Fruit fly (Drosophila melanogaster) whole organism: ENCODE measurements around the gene Kat60.

ENCODE experiments used
- CG8478 ChIP-seq: fragments of >200 bp; optimal IDR thresholded peaks from 2 replicates; lab custom pipeline; 2018; ENCODE audit warnings: inconsistent platforms
- Dll ChIP-seq: fragments of >200 bp; optimal IDR thresholded peaks from 2 replicates; lab custom pipeline; 2017
- EcR ChIP-seq, 2 experiments: fragments of >200 bp; optimal IDR thresholded peaks; 2 replicates each; lab custom pipeline; 2017; ENCODE audit warnings: missing biosample characterization in 2 of 2, missing genetic modification characterization in 2 of 2, missing genetic modification reagents in 2 of 2
- pan ChIP-seq: fragments of >200 bp; optimal IDR thresholded peaks from 2 replicates; lab custom pipeline; 2017
- psq ChIP-seq: fragments of >200 bp; optimal IDR thresholded peaks from 2 replicates; lab custom pipeline; 2017
- usp ChIP-seq: fragments of >200 bp; optimal IDR thresholded peaks from 2 replicates; lab custom pipeline; 2017; ENCODE audit warnings: missing biosample characterization, missing genetic modification characterization, mixed read lengths

Gene Kat60

dm6 chr3R:5262592-5262991 lies 30.6 kb upstream of the Kat60 start, which contains the start of gene Tim17a2:
Gene Tim17a2 (minus strand): TSS chr3R:5262692.
- TF ChIP-seq CG8478 = no peak
- no peak for TF ChIP-seq pan (lab: Kevin White, UChicago)
- no peak for TF ChIP-seq Dll (lab: Kevin White, UChicago)
- no peak for TF ChIP-seq usp (GFP tag; lab: Kevin White, UChicago)
- no peak for TF ChIP-seq EcR (GFP tag; optimal IDR thresholded peaks at IDR 0.05; lab: Kevin White, UChicago)
- no peak for TF ChIP-seq psq (lab: Kevin White, UChicago)

- no peak for TF ChIP-seq Dll (lab: Kevin White, UChicago)
- TF ChIP-seq EcR (GFP tag; optimal IDR thresholded peaks at IDR 0.05; lab: Kevin White, UChicago) = no peak
- TF ChIP-seq pan (lab: Kevin White, UChicago) = no peak
- no peak for TF ChIP-seq psq (lab: Kevin White, UChicago)
- no peak for TF ChIP-seq CG8478
- TF ChIP-seq usp (GFP tag; lab: Kevin White, UChicago) = no peak
Measured at dm6 chr3R:5261996-5262535, 30.1 kb upstream of the Kat60 start.

DNA sequence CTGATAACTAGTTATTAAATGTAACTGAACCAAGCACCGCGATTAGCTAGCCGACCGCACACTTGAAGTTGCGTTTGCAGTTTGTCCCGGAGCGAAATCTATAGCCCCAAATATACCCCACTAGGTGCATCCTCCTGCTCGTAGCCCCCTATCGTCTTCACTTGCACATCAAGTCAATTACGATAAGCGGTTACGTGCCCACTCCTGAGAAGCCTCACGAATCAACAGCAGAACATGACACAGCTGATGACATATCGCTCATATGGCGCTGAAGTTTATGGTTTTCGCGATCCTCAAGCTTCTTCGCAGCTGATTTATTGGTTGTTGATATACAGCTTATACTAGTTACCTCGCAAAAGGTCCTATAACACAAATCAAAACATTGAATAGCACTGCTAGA lies 29.3 kb upstream of the Kat60 start:
- TF ChIP-seq EcR (GFP tag; optimal IDR thresholded peaks at IDR 0.05; lab: Kevin White, UChicago) (no peak), usp (GFP tag; lab: Kevin White, UChicago) (no peak), psq (lab: Kevin White, UChicago) (no peak), CG8478 (no peak), Dll (lab: Kevin White, UChicago) (no peak), pan (lab: Kevin White, UChicago) (no peak)

- TF ChIP-seq CG8478 = no peak
- no peak for TF ChIP-seq Dll (lab: Kevin White, UChicago)
- no peak for TF ChIP-seq EcR (GFP tag; optimal IDR thresholded peaks at IDR 0.05; lab: Kevin White, UChicago)
- no peak for TF ChIP-seq pan (lab: Kevin White, UChicago)
- TF ChIP-seq usp (GFP tag; lab: Kevin White, UChicago) = no peak
- no peak for TF ChIP-seq psq (lab: Kevin White, UChicago)
Measured at dm6 chr3R:5257147-5257487, 25.1 kb upstream of the Kat60 start.

DNA sequence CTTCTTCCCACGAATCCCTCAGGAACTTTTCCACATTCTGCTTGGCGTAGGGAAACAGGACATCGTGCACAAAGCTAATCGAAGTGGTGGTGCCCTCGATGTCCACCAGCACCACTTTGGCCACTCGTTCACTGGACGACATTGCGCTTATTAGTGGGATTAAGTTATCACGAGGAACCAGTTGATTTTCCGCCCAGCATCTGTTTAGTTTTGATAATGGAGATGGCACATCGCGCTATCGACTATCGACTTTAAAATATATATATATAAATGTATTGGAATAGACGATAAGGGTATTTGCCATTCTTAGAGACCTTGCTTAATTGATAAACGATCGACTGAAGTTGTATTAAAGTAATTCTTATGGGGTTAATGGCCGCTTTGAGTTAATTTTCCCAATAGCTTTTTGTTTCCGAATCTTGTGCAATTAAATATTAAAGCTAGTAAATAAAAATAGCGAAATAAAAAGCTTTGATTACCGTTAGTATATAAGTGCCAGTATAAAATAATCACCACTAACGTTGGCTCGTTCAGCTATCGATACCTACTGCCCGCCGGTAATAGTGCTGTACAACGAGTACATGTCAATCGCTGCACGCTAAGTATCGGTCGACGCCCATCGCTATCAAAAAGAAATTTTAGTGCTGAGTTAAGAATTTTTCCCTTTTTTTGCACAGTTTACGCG lies 24.6 kb upstream of the Kat60 start, which contains the start of the genes Enoph and Hph:
Gene Enoph (minus strand): TSS at position 220 of the 685 bp plus-strand sequence.
Gene Hph (plus strand): TSS at position 576 of the 685 bp plus-strand sequence.
- TF ChIP-seq CG8478 (no peak), usp (GFP tag; lab: Kevin White, UChicago) (no peak), EcR (GFP tag; optimal IDR thresholded peaks at IDR 0.05; lab: Kevin White, UChicago) (no peak), pan (lab: Kevin White, UChicago) (no peak), psq (lab: Kevin White, UChicago) (no peak), Dll (lab: Kevin White, UChicago) (no peak)

dm6 chr3R:5252853-5253252 lies 20.8 kb upstream of the Kat60 start, which contains the start of gene CG1113:
Gene CG1113 (plus strand): TSS chr3R:5253153.
- no peak for TF ChIP-seq CG8478
- no peak for TF ChIP-seq usp (GFP tag; lab: Kevin White, UChicago)
- no peak for TF ChIP-seq EcR (GFP tag; optimal IDR thresholded peaks at IDR 0.05; lab: Kevin White, UChicago)
- TF ChIP-seq pan (lab: Kevin White, UChicago) = no peak
- TF ChIP-seq psq (lab: Kevin White, UChicago) = no peak
- TF ChIP-seq Dll (lab: Kevin White, UChicago) = no peak

dm6 chr3R:5251243-5251865 lies 19.3 kb upstream of the Kat60 start, which contains the start of gene CtsF:
Gene CtsF (minus strand): TSS chr3R:5251745.
- TF ChIP-seq CG8478 (peak; percentile 48), pan (lab: Kevin White, UChicago) (no peak)

dm6 chr3R:5250530-5251242 lies 18.7 kb upstream of the Kat60 start:
- TF ChIP-seq pan (lab: Kevin White, UChicago) (no peak), psq (lab: Kevin White, UChicago) (no peak), usp (GFP tag; lab: Kevin White, UChicago) (no peak), CG8478 (no peak), EcR (GFP tag; optimal IDR thresholded peaks at IDR 0.05; lab: Kevin White, UChicago) (peak in 1 of 2 experiments; percentile 13), Dll (lab: Kevin White, UChicago) (no peak)

DNA sequence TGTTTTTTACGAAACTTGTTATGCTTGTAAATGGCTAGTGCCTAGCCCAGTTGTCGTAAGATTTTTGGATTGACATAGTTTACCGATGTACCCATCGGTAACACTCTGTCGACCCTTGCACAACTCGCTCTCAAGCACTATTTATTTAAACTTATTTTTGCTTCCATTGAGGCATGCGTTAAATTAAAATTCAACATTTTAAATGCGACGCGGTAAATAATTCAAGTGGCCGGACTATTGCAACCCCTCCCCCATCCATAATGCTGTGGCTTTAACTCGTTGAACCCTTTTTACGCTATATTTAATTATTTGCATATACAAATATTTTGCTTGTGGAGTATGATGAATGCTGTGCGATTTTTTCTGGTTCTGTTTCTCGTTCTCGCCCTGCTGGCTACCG lies 17.3 kb upstream of the Kat60 start:
- TF ChIP-seq psq (lab: Kevin White, UChicago) (no peak), EcR (GFP tag; optimal IDR thresholded peaks at IDR 0.05; lab: Kevin White, UChicago) (no peak), Dll (lab: Kevin White, UChicago) (no peak), pan (lab: Kevin White, UChicago) (no peak), usp (GFP tag; lab: Kevin White, UChicago) (no peak), CG8478 (no peak)

- TF ChIP-seq EcR (GFP tag; optimal IDR thresholded peaks at IDR 0.05; lab: Kevin White, UChicago) (no peak), CG8478 (no peak), Dll (lab: Kevin White, UChicago) (no peak), psq (lab: Kevin White, UChicago) (no peak), pan (lab: Kevin White, UChicago) (no peak), usp (GFP tag; lab: Kevin White, UChicago) (no peak)
Measured at dm6 chr3R:5246950-5247349, 14.9 kb upstream of the Kat60 start.

DNA sequence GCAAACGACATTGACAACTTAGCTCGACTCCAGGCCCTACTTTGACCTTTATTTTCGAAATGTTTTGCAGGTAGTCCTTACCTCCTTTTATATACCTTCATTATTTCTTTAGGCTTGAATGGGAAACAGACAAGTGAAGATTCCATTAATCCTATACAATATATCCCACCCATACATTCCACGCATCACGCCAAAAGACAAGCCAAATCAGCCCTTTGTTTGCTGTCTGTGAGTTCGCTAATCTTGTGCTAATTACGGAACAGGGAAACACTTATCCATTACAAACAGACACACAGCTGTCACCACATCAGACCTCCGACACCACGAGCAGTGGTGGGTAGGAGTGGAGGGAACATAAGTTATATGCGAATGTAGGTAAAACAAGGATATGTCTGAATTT lies 8.7 kb upstream of the Kat60 start, which contains the start of gene CG33293:
Gene CG33293 (minus strand): TSS at position 15 of the 400 bp plus-strand sequence.
- no peak for TF ChIP-seq Dll (lab: Kevin White, UChicago)
- TF ChIP-seq usp (GFP tag; lab: Kevin White, UChicago) = no peak
- TF ChIP-seq pan (lab: Kevin White, UChicago) = no peak
- no peak for TF ChIP-seq psq (lab: Kevin White, UChicago)
- TF ChIP-seq CG8478 = no peak
- TF ChIP-seq EcR (GFP tag; optimal IDR thresholded peaks at IDR 0.05; lab: Kevin White, UChicago) = no peak
